Fruit fly (Drosophila melanogaster): Measurements from ENCODE around the gene CG9609.
A peak's percentile ranks its signal among the peaks of the same experiment; 100 is the strongest.

Gene CG9609

dm6 chrX:16793129-16793748 lies 6.4 kb upstream of the CG9609 start (continued):
- TF ChIP-seq ab (GFP tag; optimal IDR thresholded peaks at IDR 0.05) (no peak), Stat92E (GFP tag; optimal IDR thresholded peaks at IDR 0.05) (no peak), CG4404 (GFP tag; IDR thresholded peaks at IDR 0.05) (no peak), CG18599 (GFP tag; optimal IDR thresholded peaks at IDR 0.05) (no peak), CG3726 (GFP tag; IDR thresholded peaks at IDR 0.05) (no peak), crp (GFP tag; optimal IDR thresholded peaks at IDR 0.05) (peak in 1 of 2 experiments; percentile 75), Tbp (GFP tag; optimal IDR thresholded peaks at IDR 0.05) (no peak), hth (optimal IDR thresholded peaks at IDR 0.05) (no peak), B-H1 (GFP tag; IDR thresholded peaks at IDR 0.05) (no peak), Sox100B (GFP tag; optimal IDR thresholded peaks at IDR 0.05) (no peak), sr (GFP tag; IDR thresholded peaks at IDR 0.05) (no peak), CG4360 (GFP tag; IDR thresholded peaks at IDR 0.05) (peak; percentile 91), CG5245 (GFP tag; optimal IDR thresholded peaks at IDR 0.05) (no peak), CG9876 (GFP tag; optimal IDR thresholded peaks at IDR 0.05) (no peak), CG1603 (tag; optimal IDR thresholded peaks at IDR 0.05) (no peak), ham (GFP tag; IDR thresholded peaks at IDR 0.05) (no peak), Lpt (GFP tag; optimal IDR thresholded peaks at IDR 0.05) (no peak), Kr (GFP tag; optimal IDR thresholded peaks at IDR 0.05) (no peak), sens-2 (GFP tag; IDR thresholded peaks at IDR 0.05) (no peak), CG3281 (GFP tag; optimal IDR thresholded peaks at IDR 0.05) (no peak), eyg (GFP tag; optimal IDR thresholded peaks at IDR 0.05) (no peak), CG30403 (GFP tag; optimal IDR thresholded peaks at IDR 0.05) (no peak), dimm (GFP tag; IDR thresholded peaks at IDR 0.05) (no peak), Dfd (GFP tag; optimal IDR thresholded peaks at IDR 0.05) (no peak), vnd (GFP tag; IDR thresholded peaks at IDR 0.05; ENCODE audit: partially characterized antibody) (no peak), MTF-1 (GFP tag; optimal IDR thresholded peaks at IDR 0.05; ENCODE audit: borderline replicate concordance) (no peak), sisA (GFP tag; IDR thresholded peaks at IDR 0.05) (no peak), CG7745 (tag; optimal IDR thresholded peaks at IDR 0.05) (no peak), unpg (GFP tag; optimal IDR thresholded peaks at IDR 0.05) (no peak), CG17912 (GFP tag; optimal IDR thresholded peaks at IDR 0.05) (no peak), corto (GFP tag; optimal IDR thresholded peaks at IDR 0.05) (no peak), crol (GFP tag; IDR thresholded peaks at IDR 0.05) (peak; percentile 85), ase (GFP tag; IDR thresholded peaks at IDR 0.05) (no peak), exex (tag; optimal IDR thresholded peaks at IDR 0.05) (no peak), chm (GFP tag; IDR thresholded peaks at IDR 0.05) (no peak), pb (GFP tag; optimal IDR thresholded peaks at IDR 0.05) (no peak), CG9817 (tag; optimal IDR thresholded peaks at IDR 0.05) (no peak), lola (GFP tag; optimal IDR thresholded peaks at IDR 0.05) (no peak), otp (GFP tag; IDR thresholded peaks at IDR 0.05) (no peak), CG8478 (optimal IDR thresholded peaks at IDR 0.05) (no peak), fru (optimal IDR thresholded peaks at IDR 0.05) (no peak), CkIIα-i1 (GFP tag; IDR thresholded peaks at IDR 0.05) (no peak), Dll (GFP tag; IDR thresholded peaks at IDR 0.05; ENCODE audit: partially characterized antibody) (no peak), pros (GFP tag; optimal IDR thresholded peaks at IDR 0.05) (peak; percentile 45), br (optimal IDR thresholded peaks at IDR 0.05) (no peak), nau (GFP tag; optimal IDR thresholded peaks at IDR 0.05) (no peak), CG6813 (GFP tag; optimal IDR thresholded peaks at IDR 0.05) (no peak), PHDP (tag; optimal IDR thresholded peaks at IDR 0.05) (no peak), CG2199 (GFP tag; IDR thresholded peaks at IDR 0.05) (no peak), CG31388 (GFP tag; optimal IDR thresholded peaks at IDR 0.05) (no peak), Jarid2 (GFP tag; optimal IDR thresholded peaks at IDR 0.05) (no peak), seq (GFP tag; IDR thresholded peaks at IDR 0.05) (no peak)
